Worm (Caenorhabditis elegans): Measurements from ENCODE around the gene osm-12.

- TF ChIP-seq nhr-11 (tag; optimal IDR thresholded peaks at IDR 0.05): no peak
- TF ChIP-seq ama-1 (optimal IDR thresholded peaks at IDR 0.05): no peak
- no peak for TF ChIP-seq egl-27 (tag; optimal IDR thresholded peaks at IDR 0.05)
- no peak for TF ChIP-seq unc-39 (tag; optimal IDR thresholded peaks at IDR 0.05)
- TF ChIP-seq nhr-10 (tag; optimal IDR thresholded peaks at IDR 0.05): no peak
- no peak for TF ChIP-seq mdl-1 (tag; optimal IDR thresholded peaks at IDR 0.05)
- TF ChIP-seq ces-1 (GFP tag; optimal IDR thresholded peaks at IDR 0.05): no peak
Measured at ce11 chrIII:12218078-12218477, 15.7 kb upstream of the osm-12 start.
